Worm (Caenorhabditis elegans) whole organism, late embryonic: ENCODE data around the gene cah-4.

Experiments used
- ceh-6 ChIP-seq: fragments of 200-800 bp; sonication (Bioruptor generic); optimal IDR thresholded peaks from 2 replicates; lab custom pipeline; 2018; ENCODE audit warnings: mild to moderate bottlenecking, missing genetic modification characterization, missing compliant biosample characterization
- ceh-9 ChIP-seq: sonication (generic microtip); optimal IDR thresholded peaks from 2 replicates; lab custom pipeline; 2016; ENCODE audit warnings: mild to moderate bottlenecking, missing genetic modification characterization, inconsistent platforms, missing compliant biosample characterization
- dmd-4 ChIP-seq: sonication (generic microtip); optimal IDR thresholded peaks from 2 replicates; lab custom pipeline; 2016; ENCODE audit warnings: borderline replicate concordance, missing genetic modification characterization, missing compliant biosample characterization
- eyg-1 ChIP-seq: sonication (generic microtip); optimal IDR thresholded peaks from 2 replicates; lab custom pipeline; 2016; ENCODE audit warnings: missing genotype, missing genetic modification characterization, missing compliant biosample characterization
- gmeb-2 ChIP-seq: sonication (generic microtip); optimal IDR thresholded peaks from 2 replicates; lab custom pipeline; 2016; ENCODE audit warnings: missing genetic modification characterization, inconsistent platforms, missing compliant biosample characterization
- odd-2 ChIP-seq: sonication (generic microtip); optimal IDR thresholded peaks from 2 replicates; lab custom pipeline; 2017; ENCODE audit warnings: antibody characterized with exemption, mild to moderate bottlenecking, missing genetic modification characterization, missing compliant biosample characterization
- pax-1 ChIP-seq: fragments of 150-350 bp; optimal IDR thresholded peaks from 2 replicates; lab custom pipeline; 2014; ENCODE audit warnings: missing biosample characterization, missing genetic modification characterization
- syd-9 ChIP-seq: sonication (generic microtip); optimal IDR thresholded peaks from 2 replicates; lab custom pipeline; 2016; ENCODE audit warnings: mild to moderate bottlenecking, missing genetic modification characterization, moderate library complexity, missing compliant biosample characterization
- unc-42 ChIP-seq: sonication (generic microtip); optimal IDR thresholded peaks from 2 replicates; lab custom pipeline; 2016; ENCODE audit warnings: missing genotype, missing genetic modification characterization, missing compliant biosample characterization

DNA sequence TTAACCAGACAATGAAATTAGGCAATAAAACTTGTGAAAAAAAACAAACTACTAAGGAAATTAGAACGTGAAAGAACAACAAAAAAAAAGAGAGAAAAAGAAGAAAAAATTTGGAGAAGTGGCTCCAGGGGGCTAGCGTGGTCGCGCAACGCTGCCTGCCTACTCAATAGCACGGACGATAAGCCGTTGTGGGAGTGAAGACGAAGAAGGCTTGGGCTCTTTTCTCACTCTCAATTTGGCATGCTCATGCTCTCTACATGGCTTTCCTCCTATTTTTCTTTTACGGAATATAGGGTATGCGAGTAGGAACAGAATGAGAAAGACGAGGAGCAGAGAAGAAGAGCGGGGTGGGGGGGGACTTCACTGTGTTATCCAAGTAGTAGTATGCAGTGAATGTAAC, 40.1 kb upstream of the cah-4 start:
- no peak for TF ChIP-seq ceh-9 (tag; lab: Kevin White, UChicago)
- no peak for TF ChIP-seq odd-2 (tag; lab: Kevin White, UChicago)
- no peak for TF ChIP-seq eyg-1 (tag; lab: Kevin White, UChicago)
- peak; percentile 65 for TF ChIP-seq unc-42
- TF ChIP-seq pax-1 (tag; lab: Kevin White, UChicago): no peak
- TF ChIP-seq gmeb-2: no peak
- no peak for TF ChIP-seq dmd-4
- no peak for TF ChIP-seq ceh-6 (GFP tag; lab: Kevin White, UChicago)
- no peak for TF ChIP-seq syd-9 (tag; lab: Kevin White, UChicago)
